Worm (Caenorhabditis elegans): ENCODE data around the gene F26F2.3.
"Not testable (repeated sequence)": the region's sequence is repeated elsewhere in the genome, so short reads cannot be mapped to it uniquely, and the experiment has no call there.

F26F2.3 gene

ce11 chrV:20573392-20573791, 7.0 kb upstream of the F26F2.3 start, which contains the start of gene F26F2.5:
Gene F26F2.5, plus strand, starts transcription at chrV:20573692.
- TF ChIP-seq D2030.7 (GFP tag; IDR thresholded peaks at IDR 0.05): no peak
- no peak for TF ChIP-seq ccch-3 (GFP tag; optimal IDR thresholded peaks at IDR 0.05)
- TF ChIP-seq dpff-1 (tag; optimal IDR thresholded peaks at IDR 0.05): no peak
- no peak for TF ChIP-seq aptf-3 (GFP tag; IDR thresholded peaks at IDR 0.05)
- TF ChIP-seq lsl-1 (GFP tag; optimal IDR thresholded peaks at IDR 0.05): no peak

ce11 chrV:20568995-20569394, 2.6 kb upstream of the F26F2.3 start, which contains the start of gene F26F2.4:
Gene F26F2.4, plus strand, starts transcription at chrV:20569295.
- not testable (repeated sequence) for TF ChIP-seq ztf-18 (tag; optimal IDR thresholded peaks at IDR 0.05); unc-130 (GFP tag; optimal IDR thresholded peaks at IDR 0.05); dpff-1 (tag; optimal IDR thresholded peaks at IDR 0.05)

ce11 chrV:20564054-20564453, 2.3 kb downstream of the F26F2.3 start, which contains the start of gene F26F2.13:
Gene F26F2.13, plus strand, starts transcription at chrV:20564354.
- TF ChIP-seq ceh-100 (GFP tag; IDR thresholded peaks at IDR 0.05); sptf-2 (GFP tag; optimal IDR thresholded peaks at IDR 0.05); attf-3 (GFP tag; conservative IDR thresholded peaks at IDR 0.05): not testable (repeated sequence)

- no peak for TF ChIP-seq nfya-1 (tag; optimal IDR thresholded peaks at IDR 0.05; ENCODE audit: borderline replicate concordance, insufficient read depth)
- TF ChIP-seq let-526 (GFP tag; IDR thresholded peaks at IDR 0.05): no peak
- TF ChIP-seq Y79H2A.3 (GFP tag; conservative IDR thresholded peaks at IDR 0.05): no peak
- no peak for TF ChIP-seq athp-1 (tag; optimal IDR thresholded peaks at IDR 0.05)
- TF ChIP-seq hmg-1.2 (GFP tag; IDR thresholded peaks at IDR 0.05): no peak
- TF ChIP-seq lir-1 (GFP tag; conservative IDR thresholded peaks at IDR 0.05): no peak
- no peak for TF ChIP-seq F10E7.11 (tag; optimal IDR thresholded peaks at IDR 0.05)
- no peak for TF ChIP-seq Y53F4B.3 (GFP tag; IDR thresholded peaks at IDR 0.05)
- no peak for TF ChIP-seq ceh-79 (tag; optimal IDR thresholded peaks at IDR 0.05)
These were observed 4.6 kb downstream of the F26F2.3 start, which contains the start of gene F26F2.1 for ce11 chrV:20561795-20562194. Gene F26F2.1, minus strand, starts transcription at chrV:20561895.

ce11 chrV:20558270-20558669, 8.1 kb downstream of the F26F2.3 start, which contains the start of gene abf-4:
Gene abf-4, minus strand, starts transcription at chrV:20558370.
- no peak for TF ChIP-seq ccch-3 (GFP tag; optimal IDR thresholded peaks at IDR 0.05)
- no peak for TF ChIP-seq let-607 (tag; optimal IDR thresholded peaks at IDR 0.05)
- no peak for TF ChIP-seq bed-2 (GFP tag; IDR thresholded peaks at IDR 0.05)
- TF ChIP-seq Y95B8A.8 (GFP tag; IDR thresholded peaks at IDR 0.05): no peak

- TF ChIP-seq nhr-80 (tag; optimal IDR thresholded peaks at IDR 0.05) (peak; percentile 2), madf-10 (tag; optimal IDR thresholded peaks at IDR 0.05) (no peak), F22D6.2 (tag; optimal IDR thresholded peaks at IDR 0.05) (no peak), nhr-120 (GFP tag; IDR thresholded peaks at IDR 0.05) (no peak)
These were observed 10.1 kb downstream of the F26F2.3 start, which contains the start of gene Y38H6C.23 for ce11 chrV:20556260-20556659. Gene Y38H6C.23, minus strand, starts transcription at chrV:20556360.

ce11 chrV:20555120-20555519, 11.2 kb downstream of the F26F2.3 start, which contains the start of gene Y38H6C.21:
Gene Y38H6C.21, minus strand, starts transcription at chrV:20555267.
- TF ChIP-seq nhr-80 (tag; optimal IDR thresholded peaks at IDR 0.05): peak; percentile 24
- no peak for TF ChIP-seq rcor-1 (GFP tag; IDR thresholded peaks at IDR 0.05)
